Worm (Caenorhabditis elegans): ENCODE data around the gene M163.10.

DNA sequence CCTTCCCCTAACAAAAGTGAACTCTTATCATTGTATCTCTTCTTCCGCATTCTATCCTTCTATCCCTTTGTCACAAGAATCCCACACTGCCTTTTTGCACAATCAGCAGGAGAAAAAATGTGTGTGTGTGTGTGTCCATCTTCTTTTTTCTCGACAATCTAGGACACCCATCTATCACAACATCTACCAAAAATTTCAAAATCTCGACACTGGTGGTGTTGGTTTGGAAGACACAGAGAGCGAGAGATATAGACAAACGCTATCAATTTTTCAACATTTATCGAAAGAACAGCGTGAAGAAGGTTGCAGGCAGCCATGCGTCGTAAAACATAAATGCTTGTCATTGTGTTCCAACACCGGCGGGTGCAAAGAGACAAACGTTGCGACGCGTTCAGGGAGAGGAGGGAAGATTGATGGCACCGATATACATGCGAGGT is 38.1 kb downstream of the M163.10 start:
- TF ChIP-seq bed-3 (GFP tag; optimal IDR thresholded peaks at IDR 0.05) (no peak), unc-39 (tag; optimal IDR thresholded peaks at IDR 0.05) (no peak), elt-1 (tag; optimal IDR thresholded peaks at IDR 0.05; ENCODE audit: borderline replicate concordance, insufficient read depth) (no peak), ces-1 (GFP tag; optimal IDR thresholded peaks at IDR 0.05) (no peak), nhr-12 (tag; optimal IDR thresholded peaks at IDR 0.05) (no peak), mab-5 (tag; optimal IDR thresholded peaks at IDR 0.05) (no peak), blmp-1 (tag; optimal IDR thresholded peaks at IDR 0.05) (no peak), mls-2 (tag; optimal IDR thresholded peaks at IDR 0.05) (no peak), nhr-28 (tag; optimal IDR thresholded peaks at IDR 0.05) (no peak), nhr-237 (tag; optimal IDR thresholded peaks at IDR 0.05) (no peak), zip-8 (tag; optimal IDR thresholded peaks at IDR 0.05) (no peak)
